Fruit fly (Drosophila melanogaster) whole organism, embryonic: ENCODE results near the gene Cipc.

ENCODE experiments used
- BtbVII ChIP-seq: fragments of 200-800 bp; sonication (Bioruptor generic); optimal IDR thresholded peaks from 3 replicates; lab custom pipeline; 2017; ENCODE audit warnings: missing biosample characterization, mild to moderate bottlenecking, missing genetic modification characterization
- CG10366 ChIP-seq: fragments of 200-800 bp; sonication (Bioruptor generic); IDR thresholded peaks from 2 replicates; pipeline ENCODE4 v1.3.6; 2022; ENCODE audit warnings: missing biosample characterization, missing genetic modification characterization
- CG10431 ChIP-seq: fragments of 200-800 bp; sonication (Bioruptor generic); optimal IDR thresholded peaks from 3 replicates; lab custom pipeline; 2018; ENCODE audit warnings: missing biosample characterization, mild to moderate bottlenecking, missing genetic modification characterization
- CG10979 ChIP-seq: fragments of 200-800 bp; sonication (Bioruptor generic); optimal IDR thresholded peaks from 2 replicates; lab custom pipeline; 2018; ENCODE audit warnings: missing biosample characterization, mild to moderate bottlenecking, missing genetic modification characterization, moderate library complexity
- CG12299 ChIP-seq: fragments of 200-800 bp; sonication (Bioruptor generic); optimal IDR thresholded peaks from 2 replicates; lab custom pipeline; 2018; ENCODE audit warnings: missing biosample characterization, mild to moderate bottlenecking, missing genetic modification characterization
- CG13123 ChIP-seq: fragments of 200-800 bp; sonication (Bioruptor generic); optimal IDR thresholded peaks from 2 replicates; lab custom pipeline; 2016; ENCODE audit warnings: missing biosample characterization, missing genetic modification characterization
- CG15601 ChIP-seq: fragments of 200-800 bp; sonication (Bioruptor generic); optimal IDR thresholded peaks from 3 replicates; lab custom pipeline; 2019; ENCODE audit warnings: missing biosample characterization, mild to moderate bottlenecking, missing genetic modification characterization, moderate library complexity
- CG2712 ChIP-seq: fragments of 200-800 bp; optimal IDR thresholded peaks from 3 replicates; lab custom pipeline; 2019; ENCODE audit warnings: missing biosample characterization, mild to moderate bottlenecking, missing genetic modification characterization, moderate library complexity
- CG34224 ChIP-seq: fragments of 200-800 bp; sonication (Bioruptor generic); IDR thresholded peaks from 3 replicates; pipeline ENCODE4 v1.3.6; 2022; ENCODE audit warnings: missing biosample characterization, missing genetic modification characterization; ENCODE audit not compliant: partially characterized antibody
- CG34376 ChIP-seq: fragments of 200-800 bp; sonication (Bioruptor generic); optimal IDR thresholded peaks from 2 replicates; lab custom pipeline; 2018; ENCODE audit warnings: missing biosample characterization, mild to moderate bottlenecking, missing genetic modification characterization
- CG3995 ChIP-seq: fragments of 200-800 bp; sonication (Bioruptor generic); optimal IDR thresholded peaks from 3 replicates; lab custom pipeline; 2016; ENCODE audit warnings: missing biosample characterization, missing genetic modification characterization
- CG4282 ChIP-seq: fragments of 200-800 bp; sonication (Bioruptor generic); optimal IDR thresholded peaks from 2 replicates; lab custom pipeline; 2016; ENCODE audit warnings: missing biosample characterization, missing genetic modification characterization
- CG7271 ChIP-seq: fragments of 200-800 bp; sonication (Bioruptor generic); optimal IDR thresholded peaks from 2 replicates; lab custom pipeline; 2018; ENCODE audit warnings: missing biosample characterization, mild to moderate bottlenecking, missing genetic modification characterization, moderate library complexity
- CG8089 ChIP-seq: fragments of 200-800 bp; sonication (Bioruptor generic); optimal IDR thresholded peaks from 3 replicates; lab custom pipeline; 2016; ENCODE audit warnings: missing biosample characterization, missing genetic modification characterization
- CG9727 ChIP-seq: fragments of 200-800 bp; sonication (Bioruptor generic); optimal IDR thresholded peaks from 3 replicates; lab custom pipeline; 2017; ENCODE audit warnings: missing biosample characterization, mild to moderate bottlenecking, missing genetic modification characterization
- CTCF ChIP-seq: fragments of 200-800 bp; sonication (Bioruptor generic); optimal IDR thresholded peaks from 2 replicates; lab custom pipeline; 2017; ENCODE audit warnings: missing biosample characterization, mild to moderate bottlenecking, missing genetic modification characterization, moderate library complexity
- CoRest ChIP-seq: fragments of 200-800 bp; sonication (Bioruptor generic); optimal IDR thresholded peaks from 3 replicates; lab custom pipeline; 2018; ENCODE audit warnings: missing biosample characterization, mild to moderate bottlenecking, missing genetic modification characterization, moderate library complexity
- Dek ChIP-seq: fragments of 200-800 bp; sonication (Bioruptor generic); optimal IDR thresholded peaks from 3 replicates; lab custom pipeline; 2019; ENCODE audit warnings: missing biosample characterization, mild to moderate bottlenecking, missing genetic modification characterization, moderate library complexity
- E2f1 ChIP-seq: fragments of 200-800 bp; sonication (Bioruptor generic); IDR thresholded peaks from 2 replicates; pipeline ENCODE4 v1.3.6; 2022; ENCODE audit warnings: missing biosample characterization, missing genetic modification characterization
- E2f2 ChIP-seq: fragments of 200-800 bp; sonication (Bioruptor generic); IDR thresholded peaks from 2 replicates; pipeline ENCODE4 v1.3.6; 2022; ENCODE audit warnings: missing biosample characterization, missing genetic modification characterization
- Eip74EF ChIP-seq, 2 experiments: fragments of 200-800 bp in 1 of 2; fragments of >200 bp in 1 of 2; sonication (Bioruptor generic) in 1 of 2; optimal IDR thresholded peaks; 2 replicates each; lab custom pipeline; 2017 to 2019; ENCODE audit warnings: missing biosample characterization in 2 of 2, missing genetic modification characterization in 2 of 2, mild to moderate bottlenecking in 1 of 2, moderate library complexity in 1 of 2
- Ets97D ChIP-seq: fragments of 200-800 bp; sonication (Bioruptor generic); optimal IDR thresholded peaks from 3 replicates; lab custom pipeline; 2016; ENCODE audit warnings: missing biosample characterization, missing genetic modification characterization
- GATAe ChIP-seq: fragments of 200-800 bp; sonication (Bioruptor generic); conservative IDR thresholded peaks from 2 replicates; pipeline ENCODE4 v1.3.6; 2022; ENCODE audit warnings: missing biosample characterization, missing genetic modification characterization
- HmgD ChIP-seq: fragments of 200-800 bp; sonication (Bioruptor generic); optimal IDR thresholded peaks from 3 replicates; lab custom pipeline; 2016; ENCODE audit warnings: missing biosample characterization, missing genetic modification characterization
- HmgZ ChIP-seq: fragments of 200-800 bp; sonication (Bioruptor generic); optimal IDR thresholded peaks from 2 replicates; lab custom pipeline; 2018; ENCODE audit warnings: missing biosample characterization, mild to moderate bottlenecking, missing genetic modification characterization
- Hmx ChIP-seq: fragments of 200-800 bp; sonication (Bioruptor generic); optimal IDR thresholded peaks from 2 replicates; lab custom pipeline; 2016; ENCODE audit warnings: missing biosample characterization, missing genetic modification characterization
- Kr ChIP-seq: fragments of 200-800 bp; sonication (Bioruptor generic); optimal IDR thresholded peaks from 2 replicates; lab custom pipeline; 2017; ENCODE audit warnings: missing biosample characterization, mild to moderate bottlenecking, missing genetic modification characterization
- Med ChIP-seq: fragments of 200-800 bp; sonication (Bioruptor generic); peaks from one replicate; lab custom pipeline; 2016; ENCODE audit warnings: missing biosample characterization, missing genetic modification characterization, mild to moderate bottlenecking, inconsistent platforms, moderate library complexity
- Meics ChIP-seq: fragments of 200-800 bp; sonication (Bioruptor generic); optimal IDR thresholded peaks from 2 replicates; lab custom pipeline; 2017; ENCODE audit warnings: missing biosample characterization, mild to moderate bottlenecking, missing genetic modification characterization
- Nf-YC ChIP-seq: fragments of 200-800 bp; optimal IDR thresholded peaks from 3 replicates; lab custom pipeline; 2019; ENCODE audit warnings: missing biosample characterization, mild to moderate bottlenecking, missing genetic modification characterization, moderate library complexity
- NfI ChIP-seq: fragments of 200-800 bp; sonication (Bioruptor generic); optimal IDR thresholded peaks from 3 replicates; lab custom pipeline; 2018; ENCODE audit warnings: missing biosample characterization, mild to moderate bottlenecking, missing genetic modification characterization, moderate library complexity
- Oaz ChIP-seq: fragments of 200-800 bp; sonication (Bioruptor generic); IDR thresholded peaks from 2 replicates; pipeline ENCODE4 v1.3.6; 2022; ENCODE audit warnings: missing biosample characterization, missing genetic modification characterization
- PHDP ChIP-seq: fragments of 200-800 bp; sonication (Bioruptor generic); optimal IDR thresholded peaks from 3 replicates; lab custom pipeline; 2018; ENCODE audit warnings: missing biosample characterization, mild to moderate bottlenecking, missing genetic modification characterization, moderate library complexity
- Sin3A ChIP-seq: fragments of >200 bp; optimal IDR thresholded peaks from 2 replicates; lab custom pipeline; 2018
- Sry-β ChIP-seq: fragments of 200-800 bp; sonication (Bioruptor generic); optimal IDR thresholded peaks from 2 replicates; lab custom pipeline; 2018; ENCODE audit warnings: missing biosample characterization, mild to moderate bottlenecking, missing genetic modification characterization, moderate library complexity
- Trl ChIP-seq, 3 experiments: fragments of >200 bp in 2 of 3; fragments of 200-800 bp in 1 of 3; sonication (Bioruptor generic) in 1 of 3; optimal IDR thresholded peaks; 2 replicates in 1 of 3; 3 replicates in 2 of 3; lab custom pipeline; 2016 to 2017; ENCODE audit warnings: missing biosample characterization in 1 of 3, missing genetic modification characterization in 1 of 3
- ase ChIP-seq: fragments of 200-800 bp; sonication (Bioruptor generic); IDR thresholded peaks from 3 replicates; pipeline ENCODE4 v1.3.6; 2022; ENCODE audit warnings: missing biosample characterization, missing genetic modification characterization
- bab2 ChIP-seq: fragments of 200-800 bp; sonication (Bioruptor generic); optimal IDR thresholded peaks from 2 replicates; lab custom pipeline; 2016; ENCODE audit warnings: missing biosample characterization, missing genetic modification characterization
- chinmo ChIP-seq: fragments of 200-800 bp; sonication (Bioruptor generic); IDR thresholded peaks from 4 replicates; pipeline ENCODE4 v1.3.6; 2022; ENCODE audit warnings: missing biosample characterization, missing genetic modification characterization; ENCODE audit not compliant: partially characterized antibody
- ems ChIP-seq: fragments of 200-800 bp; sonication (Bioruptor generic); optimal IDR thresholded peaks from 3 replicates; lab custom pipeline; 2016; ENCODE audit warnings: missing biosample characterization, missing genetic modification characterization
- gce ChIP-seq: fragments of 200-800 bp; sonication (Bioruptor generic); IDR thresholded peaks from 3 replicates; pipeline ENCODE4 v1.3.6; 2022; ENCODE audit warnings: missing biosample characterization, missing genetic modification characterization
- gfzf ChIP-seq: fragments of 200-800 bp; sonication (Bioruptor generic); optimal IDR thresholded peaks from 2 replicates; lab custom pipeline; 2016; ENCODE audit warnings: missing biosample characterization, mild to moderate bottlenecking, missing genetic modification characterization, moderate library complexity
- gsb ChIP-seq: fragments of 200-800 bp; sonication (Bioruptor generic); IDR thresholded peaks from 2 replicates; pipeline ENCODE4 v1.3.6; 2022; ENCODE audit warnings: missing biosample characterization, missing genetic modification characterization
- ind ChIP-seq: fragments of 200-800 bp; sonication (Bioruptor generic); optimal IDR thresholded peaks from 3 replicates; lab custom pipeline; 2016; ENCODE audit warnings: missing biosample characterization, missing genetic modification characterization
- lola ChIP-seq, 3 experiments: fragments of >200 bp in 2 of 3; fragments of 200-800 bp in 1 of 3; sonication (Bioruptor generic) in 1 of 3; optimal IDR thresholded peaks; 2 replicates each; lab custom pipeline; 2017 to 2019; ENCODE audit warnings: missing biosample characterization in 3 of 3, missing genetic modification characterization in 3 of 3, mild to moderate bottlenecking in 1 of 3, moderate library complexity in 1 of 3
- luna ChIP-seq: fragments of 200-800 bp; sonication (Bioruptor generic); optimal IDR thresholded peaks from 2 replicates; lab custom pipeline; 2016; ENCODE audit warnings: missing biosample characterization, missing genetic modification characterization
- nmo ChIP-seq: fragments of 200-800 bp; sonication (Bioruptor generic); optimal IDR thresholded peaks from 2 replicates; lab custom pipeline; 2018; ENCODE audit warnings: missing biosample characterization, mild to moderate bottlenecking, missing genetic modification characterization, moderate library complexity
- p53 ChIP-seq: fragments of 200-800 bp; sonication (Bioruptor generic); optimal IDR thresholded peaks from 2 replicates; lab custom pipeline; 2016; ENCODE audit warnings: missing biosample characterization, missing genetic modification characterization
- pfk ChIP-seq: fragments of 200-800 bp; sonication (Bioruptor generic); optimal IDR thresholded peaks from 2 replicates; lab custom pipeline; 2018; ENCODE audit warnings: missing biosample characterization, mild to moderate bottlenecking, missing genetic modification characterization, moderate library complexity
- pum ChIP-seq: fragments of 200-800 bp; sonication (Bioruptor generic); optimal IDR thresholded peaks from 2 replicates; lab custom pipeline; 2016; ENCODE audit warnings: missing biosample characterization, missing genetic modification characterization
- sens-2 ChIP-seq: fragments of 200-800 bp; sonication (Bioruptor generic); IDR thresholded peaks from 2 replicates; pipeline ENCODE4 v1.3.6; 2022; ENCODE audit warnings: missing biosample characterization, missing genetic modification characterization
- vnd ChIP-seq: fragments of 200-800 bp; sonication (Bioruptor generic); IDR thresholded peaks from 3 replicates; pipeline ENCODE4 v1.3.6; 2022; ENCODE audit warnings: missing biosample characterization, missing genetic modification characterization; ENCODE audit not compliant: partially characterized antibody

Gene Cipc

dm6 chr3R:26103440-26103839 is 3.2 kb upstream of the Cipc start:
- TF ChIP-seq gce: no peak
- TF ChIP-seq GATAe (GFP tag; lab: Robert Waterston, UW): no peak
- TF ChIP-seq CG7271 (tag; lab: Kevin White, UChicago): no peak
- TF ChIP-seq ase (GFP tag; lab: Robert Waterston, UW): no peak
- TF ChIP-seq BtbVII (GFP tag; lab: Kevin White, UChicago): no peak
- peak; percentile 52 for TF ChIP-seq Med
- TF ChIP-seq CoRest (tag; lab: Kevin White, UChicago): peak; percentile 35
- TF ChIP-seq vnd (GFP tag; lab: Robert Waterston, UW): no peak
- no peak for TF ChIP-seq CG12299 (tag; lab: Kevin White, UChicago)
- peak; percentile 6 for TF ChIP-seq nmo
- TF ChIP-seq ems: no peak
- peak; percentile 57 for TF ChIP-seq CG2712 (tag; lab: Kevin White, UChicago)
- peak in 1 of 2 experiments; percentile 56 for TF ChIP-seq Eip74EF (GFP tag; optimal IDR thresholded peaks at IDR 0.05; lab: Kevin White, UChicago)
- TF ChIP-seq p53 (GFP tag; lab: Kevin White, UChicago): no peak
- no peak for TF ChIP-seq Trl (optimal IDR thresholded peaks at IDR 0.05; lab: Kevin White, UChicago)
- TF ChIP-seq Trl (GFP tag; optimal IDR thresholded peaks at IDR 0.05; lab: Kevin White, UChicago): no peak
- TF ChIP-seq PHDP (tag; lab: Kevin White, UChicago): no peak
- TF ChIP-seq CG13123 (GFP tag; lab: Kevin White, UChicago): no peak
- TF ChIP-seq CG10979: no peak
- TF ChIP-seq Hmx: no peak
- TF ChIP-seq E2f2 (GFP tag; lab: Robert Waterston, UW): peak; percentile 100
- TF ChIP-seq gfzf: peak; percentile 3
- no peak for TF ChIP-seq CG34376
- TF ChIP-seq E2f1 (GFP tag; lab: Robert Waterston, UW): no peak
- no peak for TF ChIP-seq Oaz (GFP tag; lab: Robert Waterston, UW)
- TF ChIP-seq Sry-β: no peak
- TF ChIP-seq gsb: no peak
- peak; percentile 12 for TF ChIP-seq Ets97D (GFP tag; lab: Kevin White, UChicago)
- no peak for TF ChIP-seq CG34224
- no peak for TF ChIP-seq bab2 (GFP tag; lab: Kevin White, UChicago)
- no peak for TF ChIP-seq sens-2 (GFP tag; lab: Robert Waterston, UW)
- TF ChIP-seq CG9727 (GFP tag; lab: Kevin White, UChicago): no peak
- no peak for TF ChIP-seq CG10366
- no peak for TF ChIP-seq CG3995
- TF ChIP-seq chinmo: peak; percentile 81; the same call in 2 of the 4 replicates
- TF ChIP-seq HmgD: no peak
- peak; percentile 62 for TF ChIP-seq HmgZ (tag; lab: Kevin White, UChicago)
- no peak for TF ChIP-seq luna (GFP tag; lab: Kevin White, UChicago)
- TF ChIP-seq Dek (tag; lab: Kevin White, UChicago): peak; percentile 13
- no peak for TF ChIP-seq pum
- TF ChIP-seq Kr (GFP tag; lab: Kevin White, UChicago): no peak
- TF ChIP-seq pfk (GFP tag; lab: Kevin White, UChicago): no peak
- TF ChIP-seq CG10431 (GFP tag; lab: Kevin White, UChicago): no peak
- TF ChIP-seq Sin3A (lab: Kevin White, UChicago): no peak
- no peak for TF ChIP-seq NfI (GFP tag; lab: Kevin White, UChicago)
- peak; percentile 34 for TF ChIP-seq Nf-YC (tag; lab: Kevin White, UChicago)
- peak; percentile 38 for TF ChIP-seq CG15601 (tag; lab: Kevin White, UChicago)
- TF ChIP-seq CG4282: no peak
- TF ChIP-seq lola (GFP tag; optimal IDR thresholded peaks at IDR 0.05; lab: Kevin White, UChicago): no peak
- peak; percentile 48 for TF ChIP-seq CTCF (GFP tag; lab: Kevin White, UChicago)
- no peak for TF ChIP-seq CG8089 (GFP tag; lab: Kevin White, UChicago)
- no peak for TF ChIP-seq Meics
- no peak for TF ChIP-seq ind (GFP tag; lab: Kevin White, UChicago)
